Worm (Caenorhabditis elegans): ENCODE measurements around the gene nspc-15.

DNA sequence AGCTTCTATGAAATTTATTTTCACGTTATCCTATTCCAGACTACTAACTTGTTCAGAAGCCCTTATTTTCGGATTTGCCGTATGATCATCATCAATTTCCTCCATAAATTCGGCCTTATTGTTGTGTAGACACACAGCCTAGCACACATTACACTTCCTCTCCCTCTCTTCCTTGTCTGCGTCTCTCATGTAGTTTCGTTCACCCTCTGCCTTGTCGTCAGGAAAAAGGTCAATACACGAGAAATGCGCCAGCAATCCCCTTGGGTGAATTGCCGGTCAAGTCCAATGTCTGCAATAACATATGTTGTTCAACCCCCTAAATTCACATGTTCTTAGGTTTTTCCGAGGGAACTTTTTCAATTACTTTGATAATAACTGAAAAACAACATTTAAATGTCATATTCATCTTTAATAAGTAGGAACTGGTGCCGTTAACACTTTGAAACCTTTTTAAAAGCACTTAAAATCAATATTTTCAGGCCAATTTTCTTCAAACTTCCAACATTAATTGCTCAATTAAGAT, 33.3 kb downstream of the nspc-15 start, which contains the start of gene F17E5.2:
- TF ChIP-seq aly-2 (tag; optimal IDR thresholded peaks at IDR 0.05) (no peak), ztf-11 (tag; optimal IDR thresholded peaks at IDR 0.05) (no peak), blmp-1 (tag; optimal IDR thresholded peaks at IDR 0.05; ENCODE audit: insufficient read depth) (peak; percentile 57), unc-39 (tag; optimal IDR thresholded peaks at IDR 0.05) (no peak), fos-1 (tag; optimal IDR thresholded peaks at IDR 0.05) (peak; percentile 92), skn-1 (tag; optimal IDR thresholded peaks at IDR 0.05) (peak; percentile 42)
